Worm (Caenorhabditis elegans) whole organism, midembryonic: ENCODE data around the gene fubl-2.

ENCODE experiments used
- T22C8.4 ChIP-seq: fragments of 200-800 bp; sonication (Bioruptor generic); IDR thresholded peaks from 2 replicates; pipeline ENCODE4 v1.3.6; 2022; ENCODE audit warnings: missing genetic modification characterization, missing compliant biosample characterization
- cog-1 ChIP-seq: sonication (generic microtip); optimal IDR thresholded peaks from 2 replicates; lab custom pipeline; 2016; ENCODE audit warnings: missing genetic modification characterization, missing compliant biosample characterization
- flt-1 ChIP-seq: fragments of 200-800 bp; sonication (Bioruptor generic); IDR thresholded peaks from 2 replicates; pipeline ENCODE4 v1.3.6; 2022; ENCODE audit warnings: missing genetic modification characterization, missing compliant biosample characterization
- klf-2 ChIP-seq: fragments of 200-800 bp; sonication (Bioruptor generic); conservative IDR thresholded peaks from 2 replicates; pipeline ENCODE4 v1.3.6; 2022; ENCODE audit warnings: missing genetic modification reagents, missing genetic modification characterization, missing compliant biosample characterization
- med-1 ChIP-seq: sonication (generic microtip); optimal IDR thresholded peaks from 2 replicates; lab custom pipeline; 2017; ENCODE audit warnings: missing genetic modification characterization, mild to moderate bottlenecking, missing compliant biosample characterization, antibody characterized with exemption, missing genetic modification reagents; ENCODE audit not compliant: insufficient read depth
- ref-1 ChIP-seq: fragments of 200-800 bp; sonication (Bioruptor generic); conservative IDR thresholded peaks from 2 replicates; pipeline ENCODE4 v1.3.6; 2022; ENCODE audit warnings: missing genetic modification reagents, missing genetic modification characterization, missing compliant biosample characterization
- tab-1 ChIP-seq: fragments of 200-800 bp; sonication (Bioruptor generic); IDR thresholded peaks from 2 replicates; pipeline ENCODE4 v1.3.6; 2022; ENCODE audit warnings: missing genetic modification characterization, missing compliant biosample characterization
- ztf-23 ChIP-seq: fragments of 200-800 bp; sonication (Bioruptor generic); IDR thresholded peaks from 2 replicates; pipeline ENCODE4 v1.3.6; 2022; ENCODE audit warnings: missing genetic modification reagents, missing genetic modification characterization, missing compliant biosample characterization
- ztf-29 ChIP-seq: fragments of 200-800 bp; sonication (Bioruptor generic); IDR thresholded peaks from 2 replicates; pipeline ENCODE4 v1.3.6; 2022; ENCODE audit warnings: missing genetic modification reagents, missing genetic modification characterization, missing compliant biosample characterization

The fubl-2 gene

ce11 chrIII:7087180-7087579 lies 361 bp downstream of the fubl-2 start:
- TF ChIP-seq flt-1 (GFP tag; lab: Robert Waterston, UW) (no peak), tab-1 (no peak), med-1 (GFP tag; lab: Kevin White, UChicago) (no peak), T22C8.4 (GFP tag; lab: Robert Waterston, UW) (no peak), ref-1 (GFP tag; lab: Robert Waterston, UW) (no peak), ztf-29 (GFP tag; lab: Robert Waterston, UW) (no peak), klf-2 (GFP tag; lab: Robert Waterston, UW) (no peak), ztf-23 (GFP tag; lab: Robert Waterston, UW) (no peak), cog-1 (tag; lab: Kevin White, UChicago) (no peak)

DNA sequence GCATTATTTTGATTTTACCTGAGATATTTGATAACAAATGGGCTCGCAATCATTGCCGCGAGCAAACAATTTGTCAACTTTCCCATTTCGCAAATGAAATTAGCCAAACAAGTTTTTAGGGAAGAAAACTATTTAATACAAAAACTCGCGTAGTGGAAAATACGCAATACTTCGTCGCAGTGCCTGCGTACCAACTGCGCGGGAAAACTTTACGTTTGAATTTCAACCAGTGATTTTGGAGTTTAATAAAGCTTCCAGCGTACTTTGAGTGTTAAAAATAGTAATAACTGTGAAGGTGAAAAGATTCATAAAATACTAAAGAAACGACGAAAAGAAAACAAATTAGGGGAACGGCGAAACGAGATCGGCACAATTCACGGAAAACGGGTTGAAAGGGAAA lies 2.6 kb downstream of the fubl-2 start, which contains the start of gene tofu-7:
Gene tofu-7, minus strand, starts transcription at position 111 of the 400 bp plus-strand sequence.
- no peak for TF ChIP-seq cog-1 (tag; lab: Kevin White, UChicago)
- no peak for TF ChIP-seq med-1 (GFP tag; lab: Kevin White, UChicago)
- no peak for TF ChIP-seq ztf-23 (GFP tag; lab: Robert Waterston, UW)
- TF ChIP-seq tab-1 = no peak
- TF ChIP-seq T22C8.4 (GFP tag; lab: Robert Waterston, UW) = no peak
- no peak for TF ChIP-seq ref-1 (GFP tag; lab: Robert Waterston, UW)
- no peak for TF ChIP-seq klf-2 (GFP tag; lab: Robert Waterston, UW)
- TF ChIP-seq flt-1 (GFP tag; lab: Robert Waterston, UW) = no peak
- TF ChIP-seq ztf-29 (GFP tag; lab: Robert Waterston, UW) = no peak

ce11 chrIII:7083106-7083505 lies 4.4 kb downstream of the fubl-2 start:
- TF ChIP-seq T22C8.4 (GFP tag; lab: Robert Waterston, UW) (no peak), flt-1 (GFP tag; lab: Robert Waterston, UW) (no peak), tab-1 (no peak), ztf-29 (GFP tag; lab: Robert Waterston, UW) (no peak), ztf-23 (GFP tag; lab: Robert Waterston, UW) (no peak), med-1 (GFP tag; lab: Kevin White, UChicago) (no peak), ref-1 (GFP tag; lab: Robert Waterston, UW) (no peak), klf-2 (GFP tag; lab: Robert Waterston, UW) (no peak), cog-1 (tag; lab: Kevin White, UChicago) (no peak)

DNA sequence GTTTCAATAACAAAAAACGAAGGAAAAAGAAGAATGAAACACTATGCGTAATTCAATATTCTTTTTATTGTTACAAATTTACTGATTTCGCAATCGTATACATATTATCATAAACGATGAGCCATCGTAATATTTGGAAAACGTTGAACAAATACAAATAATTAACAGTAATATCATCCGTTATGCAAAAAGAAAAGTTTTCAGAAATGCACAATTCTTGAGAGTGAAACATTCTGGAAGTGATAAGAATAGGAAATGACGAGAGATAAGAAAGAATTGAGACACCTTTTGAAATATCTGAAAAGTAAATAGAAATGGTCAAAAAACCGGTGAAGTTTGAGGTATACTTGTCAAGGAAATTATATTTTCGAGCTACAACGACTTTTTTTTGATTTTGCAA lies 6.1 kb downstream of the fubl-2 start:
- TF ChIP-seq med-1 (GFP tag; lab: Kevin White, UChicago) = no peak
- no peak for TF ChIP-seq cog-1 (tag; lab: Kevin White, UChicago)
- TF ChIP-seq klf-2 (GFP tag; lab: Robert Waterston, UW) = no peak
- no peak for TF ChIP-seq ztf-23 (GFP tag; lab: Robert Waterston, UW)
- TF ChIP-seq flt-1 (GFP tag; lab: Robert Waterston, UW) = no peak
- TF ChIP-seq ztf-29 (GFP tag; lab: Robert Waterston, UW) = no peak
- TF ChIP-seq tab-1 = no peak
- no peak for TF ChIP-seq ref-1 (GFP tag; lab: Robert Waterston, UW)
- no peak for TF ChIP-seq T22C8.4 (GFP tag; lab: Robert Waterston, UW)

DNA sequence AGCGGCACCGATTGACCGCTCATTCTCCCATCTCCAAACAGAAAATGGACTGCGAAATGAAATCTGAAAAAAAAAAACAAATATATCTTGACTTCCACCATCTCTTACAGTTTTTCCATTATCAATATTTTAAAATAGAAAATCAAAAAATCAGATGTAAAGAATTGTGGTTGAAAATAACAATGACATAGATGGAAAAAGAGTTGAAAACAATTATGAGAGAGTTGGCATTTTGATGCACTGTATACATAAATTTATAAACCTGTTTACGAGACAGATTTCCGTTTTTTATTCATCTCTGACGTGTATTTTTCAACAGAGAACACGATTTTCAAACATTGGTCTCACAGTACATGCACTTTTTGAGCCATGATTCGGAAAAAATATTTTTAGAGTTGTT lies 6.9 kb downstream of the fubl-2 start, which contains the start of gene ZK418.7:
Gene ZK418.7, minus strand, starts transcription at position 101 of the 400 bp plus-strand sequence.
- no peak for TF ChIP-seq tab-1
- TF ChIP-seq flt-1 (GFP tag; lab: Robert Waterston, UW) = no peak
- TF ChIP-seq ztf-29 (GFP tag; lab: Robert Waterston, UW) = no peak
- TF ChIP-seq ref-1 (GFP tag; lab: Robert Waterston, UW) = no peak

DNA sequence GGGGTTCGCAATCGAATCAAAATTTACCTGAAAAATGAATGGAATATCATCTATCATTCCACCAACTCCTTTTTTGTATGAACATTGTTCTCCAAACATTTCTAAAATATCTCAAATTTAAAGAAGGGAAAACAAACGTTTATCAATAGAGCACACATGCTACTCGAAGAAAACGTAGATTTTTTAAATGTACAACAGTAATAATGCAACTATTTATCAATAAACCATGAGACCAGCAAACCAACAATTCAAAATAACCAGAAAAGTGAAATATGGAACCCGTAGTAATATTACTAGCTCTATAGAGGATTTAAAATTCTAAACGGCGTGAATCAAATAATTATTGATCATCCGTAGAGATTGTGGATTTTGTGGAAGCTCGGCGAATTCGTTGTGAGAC lies 8.8 kb downstream of the fubl-2 start, which contains the start of gene ZK418.6:
Gene ZK418.6, minus strand, starts transcription at position 101 of the 400 bp plus-strand sequence.
- TF ChIP-seq med-1 (GFP tag; lab: Kevin White, UChicago) (no peak), ztf-23 (GFP tag; lab: Robert Waterston, UW) (no peak), T22C8.4 (GFP tag; lab: Robert Waterston, UW) (no peak), ztf-29 (GFP tag; lab: Robert Waterston, UW) (no peak), ref-1 (GFP tag; lab: Robert Waterston, UW) (no peak), klf-2 (GFP tag; lab: Robert Waterston, UW) (no peak), flt-1 (GFP tag; lab: Robert Waterston, UW) (no peak), tab-1 (no peak), cog-1 (tag; lab: Kevin White, UChicago) (no peak)

ce11 chrIII:7076386-7076785 lies 11.2 kb downstream of the fubl-2 start, which contains the start of gene ZK418.13:
Gene ZK418.13 (minus strand): TSS chrIII:7076486.
- TF ChIP-seq tab-1 (no peak), med-1 (GFP tag; lab: Kevin White, UChicago) (no peak), ztf-23 (GFP tag; lab: Robert Waterston, UW) (no peak)

DNA sequence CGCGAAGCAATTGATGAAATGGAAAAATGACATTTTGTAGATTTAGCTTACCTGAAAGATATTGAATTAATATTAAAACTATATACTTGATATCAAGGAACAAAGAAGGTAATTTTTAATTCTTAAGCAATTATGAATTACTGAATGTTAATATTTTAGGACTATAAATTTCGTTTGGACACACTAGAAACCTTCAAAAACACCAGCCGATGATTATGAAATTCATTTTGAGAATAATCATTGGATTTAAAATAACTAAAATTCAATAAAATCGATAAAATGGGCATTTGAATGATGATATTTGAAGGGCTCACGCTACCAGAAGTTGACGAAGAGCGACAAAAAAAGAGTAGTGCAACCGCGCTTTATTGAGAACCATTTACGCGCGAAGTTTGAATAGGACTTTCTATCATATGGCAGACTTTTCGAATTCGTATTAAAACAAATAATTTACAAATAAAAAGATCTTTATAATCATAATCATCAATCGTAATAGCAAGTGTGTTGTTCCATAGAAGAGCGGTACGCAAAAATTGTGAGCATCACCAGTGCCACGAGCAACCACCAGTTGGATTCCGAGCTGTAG lies 13.6 kb downstream of the fubl-2 start, which contains the start of gene ZK418.5:
Gene ZK418.5, minus strand, starts transcription at position 51 of the 586 bp plus-strand sequence.
- TF ChIP-seq flt-1 (GFP tag; lab: Robert Waterston, UW) (no peak), klf-2 (GFP tag; lab: Robert Waterston, UW) (no peak), med-1 (GFP tag; lab: Kevin White, UChicago) (no peak), ref-1 (GFP tag; lab: Robert Waterston, UW) (no peak), ztf-29 (GFP tag; lab: Robert Waterston, UW) (no peak), cog-1 (tag; lab: Kevin White, UChicago) (no peak), T22C8.4 (GFP tag; lab: Robert Waterston, UW) (no peak), ztf-23 (GFP tag; lab: Robert Waterston, UW) (no peak), tab-1 (no peak)

DNA sequence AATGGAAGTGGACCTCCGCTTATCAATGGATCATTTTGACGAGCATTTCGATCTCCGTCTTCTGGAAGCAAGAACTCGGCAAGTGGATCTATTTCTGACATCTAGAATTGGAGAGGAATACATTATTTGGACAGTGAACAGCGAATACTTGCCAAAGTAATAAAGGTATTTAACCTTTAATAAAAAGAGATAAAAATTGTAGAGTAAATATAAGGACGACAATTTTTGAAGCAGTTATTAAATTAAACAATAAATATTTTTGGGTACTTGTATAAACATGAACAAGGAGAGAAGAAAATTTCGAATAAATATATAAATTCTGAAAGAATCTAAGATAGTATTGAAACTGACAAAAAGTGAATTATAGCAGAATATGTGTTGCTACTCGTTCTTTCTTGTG lies 15.1 kb downstream of the fubl-2 start, which contains the start of gene lin-37:
Gene lin-37, minus strand, starts transcription at position 101 of the 400 bp plus-strand sequence.
- TF ChIP-seq ztf-29 (GFP tag; lab: Robert Waterston, UW) = no peak
- no peak for TF ChIP-seq ztf-23 (GFP tag; lab: Robert Waterston, UW)
- TF ChIP-seq klf-2 (GFP tag; lab: Robert Waterston, UW) = no peak
- no peak for TF ChIP-seq cog-1 (tag; lab: Kevin White, UChicago)
